Fruit fly (Drosophila melanogaster) whole organism, embryonic: ENCODE data around the gene fok.

Source experiments
- Abd-B ChIP-seq: fragments of 200-800 bp; sonication (Bioruptor generic); optimal IDR thresholded peaks from 2 replicates; lab custom pipeline; 2018; ENCODE audit warnings: missing biosample characterization, mild to moderate bottlenecking, missing genetic modification characterization, moderate library complexity
- Atf3 ChIP-seq: fragments of 200-800 bp; sonication (Bioruptor generic); optimal IDR thresholded peaks from 3 replicates; lab custom pipeline; 2016; ENCODE audit warnings: missing biosample characterization, missing genetic modification characterization
- B-H1 ChIP-seq: fragments of 200-800 bp; sonication (Bioruptor generic); IDR thresholded peaks from 3 replicates; pipeline ENCODE4 v1.3.6; 2022; ENCODE audit warnings: missing biosample characterization, missing genetic modification characterization
- Blimp-1 ChIP-seq: fragments of 200-800 bp; sonication (Bioruptor generic); optimal IDR thresholded peaks from 3 replicates; lab custom pipeline; 2018; ENCODE audit warnings: missing biosample characterization, missing genetic modification characterization, mild to moderate bottlenecking, moderate library complexity, missing genetic modification reagents
- CG10274 ChIP-seq: fragments of 200-800 bp; sonication (Bioruptor generic); optimal IDR thresholded peaks from 3 replicates; lab custom pipeline; 2017; ENCODE audit warnings: missing biosample characterization, mild to moderate bottlenecking, missing genetic modification characterization
- CG10431 ChIP-seq: fragments of 200-800 bp; sonication (Bioruptor generic); optimal IDR thresholded peaks from 3 replicates; lab custom pipeline; 2018; ENCODE audit warnings: missing biosample characterization, mild to moderate bottlenecking, missing genetic modification characterization
- CG11560 ChIP-seq: fragments of 200-800 bp; sonication (Bioruptor generic); IDR thresholded peaks from 3 replicates; pipeline ENCODE4 v1.3.6; 2022; ENCODE audit warnings: missing biosample characterization, missing genetic modification characterization
- CG12659 ChIP-seq: fragments of 200-800 bp; sonication (Bioruptor generic); optimal IDR thresholded peaks from 3 replicates; lab custom pipeline; 2017; ENCODE audit warnings: mild to moderate bottlenecking, missing biosample characterization, missing genetic modification reagents, missing genetic modification characterization
- CG1529 ChIP-seq: fragments of 200-800 bp; sonication (Bioruptor generic); optimal IDR thresholded peaks from 3 replicates; lab custom pipeline; 2018; ENCODE audit warnings: missing biosample characterization, missing genetic modification characterization
- CG15696 ChIP-seq: fragments of 200-800 bp; sonication (Bioruptor generic); optimal IDR thresholded peaks from 2 replicates; lab custom pipeline; 2019; ENCODE audit warnings: missing biosample characterization, mild to moderate bottlenecking, missing genetic modification characterization, moderate library complexity
- CG18262 ChIP-seq: fragments of 200-800 bp; optimal IDR thresholded peaks from 3 replicates; lab custom pipeline; 2019; ENCODE audit warnings: missing biosample characterization, mild to moderate bottlenecking, missing genetic modification characterization, moderate library complexity
- CG18764 ChIP-seq: fragments of 200-800 bp; sonication (Bioruptor generic); optimal IDR thresholded peaks from 3 replicates; lab custom pipeline; 2016; ENCODE audit warnings: missing biosample characterization, missing genetic modification characterization
- CG2129 ChIP-seq: fragments of 200-800 bp; sonication (Bioruptor generic); IDR thresholded peaks from 2 replicates; pipeline ENCODE4 v1.3.6; 2022; ENCODE audit warnings: missing biosample characterization, missing genetic modification characterization; ENCODE audit not compliant: partially characterized antibody
- CG32772 ChIP-seq: fragments of 200-800 bp; sonication (Bioruptor generic); IDR thresholded peaks from 2 replicates; pipeline ENCODE4 v1.3.6; 2022; ENCODE audit warnings: missing biosample characterization, missing genetic modification characterization
- CG34224 ChIP-seq: fragments of 200-800 bp; sonication (Bioruptor generic); IDR thresholded peaks from 3 replicates; pipeline ENCODE4 v1.3.6; 2022; ENCODE audit warnings: missing biosample characterization, missing genetic modification characterization; ENCODE audit not compliant: partially characterized antibody
- CG3838 ChIP-seq: fragments of 200-800 bp; sonication (Bioruptor generic); optimal IDR thresholded peaks from 3 replicates; lab custom pipeline; 2016; ENCODE audit warnings: missing biosample characterization, missing genetic modification characterization
- CG3995 ChIP-seq: fragments of 200-800 bp; sonication (Bioruptor generic); optimal IDR thresholded peaks from 3 replicates; lab custom pipeline; 2016; ENCODE audit warnings: missing biosample characterization, missing genetic modification characterization
- CG4360 ChIP-seq: fragments of 200-800 bp; sonication (Bioruptor generic); IDR thresholded peaks from 2 replicates; pipeline ENCODE4 v1.3.6; 2022; ENCODE audit warnings: missing biosample characterization, missing genetic modification characterization
- CG5953 ChIP-seq: fragments of 200-800 bp; sonication (Bioruptor generic); IDR thresholded peaks from 2 replicates; pipeline ENCODE4 v1.3.6; 2022; ENCODE audit warnings: missing biosample characterization, missing genetic modification characterization
- CG6175 ChIP-seq: fragments of 200-800 bp; sonication (Bioruptor generic); IDR thresholded peaks from 3 replicates; pipeline ENCODE4 v1.3.6; 2022; ENCODE audit warnings: missing biosample characterization, missing genetic modification characterization
- CG6254 ChIP-seq: fragments of 200-800 bp; sonication (Bioruptor generic); optimal IDR thresholded peaks from 3 replicates; lab custom pipeline; 2017; ENCODE audit warnings: mild to moderate bottlenecking, missing biosample characterization, missing genetic modification reagents, missing genetic modification characterization
- CG6791 ChIP-seq: fragments of 200-800 bp; sonication (Bioruptor generic); IDR thresholded peaks from 3 replicates; pipeline ENCODE4 v1.3.6; 2022; ENCODE audit warnings: missing biosample characterization, missing genetic modification characterization; ENCODE audit not compliant: partially characterized antibody
- CG7372 ChIP-seq: fragments of 200-800 bp; sonication (Bioruptor generic); IDR thresholded peaks from 2 replicates; pipeline ENCODE4 v1.3.6; 2022; ENCODE audit warnings: missing biosample characterization, missing genetic modification characterization
- CG8089 ChIP-seq: fragments of 200-800 bp; sonication (Bioruptor generic); optimal IDR thresholded peaks from 3 replicates; lab custom pipeline; 2016; ENCODE audit warnings: missing biosample characterization, missing genetic modification characterization
- CG8478 ChIP-seq: fragments of >200 bp; optimal IDR thresholded peaks from 2 replicates; lab custom pipeline; 2018
- CG9932 ChIP-seq: fragments of 200-800 bp; sonication (Bioruptor generic); IDR thresholded peaks from 2 replicates; pipeline ENCODE4 v1.3.6; 2022; ENCODE audit warnings: missing biosample characterization, missing genetic modification characterization
- CoRest ChIP-seq: fragments of 200-800 bp; sonication (Bioruptor generic); optimal IDR thresholded peaks from 3 replicates; lab custom pipeline; 2018; ENCODE audit warnings: missing biosample characterization, mild to moderate bottlenecking, missing genetic modification characterization, moderate library complexity
- D19A ChIP-seq: fragments of 200-800 bp; optimal IDR thresholded peaks from 3 replicates; lab custom pipeline; 2019; ENCODE audit warnings: missing biosample characterization, mild to moderate bottlenecking, missing genetic modification characterization, moderate library complexity
- Dip3 ChIP-seq: fragments of 200-800 bp; sonication (Bioruptor generic); optimal IDR thresholded peaks from 3 replicates; lab custom pipeline; 2016; ENCODE audit warnings: missing biosample characterization, missing genetic modification characterization
- Ets97D ChIP-seq: fragments of 200-800 bp; sonication (Bioruptor generic); optimal IDR thresholded peaks from 3 replicates; lab custom pipeline; 2016; ENCODE audit warnings: missing biosample characterization, missing genetic modification characterization
- Fer3 ChIP-seq: fragments of 200-800 bp; sonication (Bioruptor generic); optimal IDR thresholded peaks from 2 replicates; lab custom pipeline; 2018; ENCODE audit warnings: missing biosample characterization, mild to moderate bottlenecking, missing genetic modification characterization, moderate library complexity
- HHEX ChIP-seq: fragments of 200-800 bp; sonication (Bioruptor generic); optimal IDR thresholded peaks from 3 replicates; lab custom pipeline; 2017; ENCODE audit warnings: missing biosample characterization, mild to moderate bottlenecking, missing genetic modification characterization, missing genetic modification reagents
- HmgD ChIP-seq: fragments of 200-800 bp; sonication (Bioruptor generic); optimal IDR thresholded peaks from 3 replicates; lab custom pipeline; 2016; ENCODE audit warnings: missing biosample characterization, missing genetic modification characterization
- Hmr ChIP-seq: fragments of 200-800 bp; sonication (Bioruptor generic); optimal IDR thresholded peaks from 3 replicates; lab custom pipeline; 2017; ENCODE audit warnings: mild to moderate bottlenecking, missing biosample characterization, missing genetic modification reagents, missing genetic modification characterization
- Hr78 ChIP-seq, 2 experiments: fragments of 200-800 bp in 1 of 2; fragments of >200 bp in 1 of 2; sonication (Bioruptor generic) in 1 of 2; optimal IDR thresholded peaks; 2 replicates each; lab custom pipeline; 2017 to 2019; ENCODE audit warnings: missing biosample characterization in 2 of 2, missing genetic modification characterization in 2 of 2, mild to moderate bottlenecking in 1 of 2, moderate library complexity in 1 of 2
- MESR4 ChIP-seq: fragments of 200-800 bp; sonication (Bioruptor generic); optimal IDR thresholded peaks from 2 replicates; lab custom pipeline; 2018; ENCODE audit warnings: missing biosample characterization, mild to moderate bottlenecking, missing genetic modification characterization, moderate library complexity
- Med ChIP-seq: fragments of 200-800 bp; sonication (Bioruptor generic); peaks from one replicate; lab custom pipeline; 2016; ENCODE audit warnings: missing biosample characterization, missing genetic modification characterization, mild to moderate bottlenecking, inconsistent platforms, moderate library complexity
- Meics ChIP-seq: fragments of 200-800 bp; sonication (Bioruptor generic); optimal IDR thresholded peaks from 2 replicates; lab custom pipeline; 2017; ENCODE audit warnings: missing biosample characterization, mild to moderate bottlenecking, missing genetic modification characterization
- cato ChIP-seq: fragments of 200-800 bp; sonication (Bioruptor generic); optimal IDR thresholded peaks from 2 replicates; lab custom pipeline; 2016; ENCODE audit warnings: missing biosample characterization, missing genetic modification characterization, borderline replicate concordance
- ci ChIP-seq: fragments of 200-800 bp; sonication (Bioruptor generic); IDR thresholded peaks from 3 replicates; pipeline ENCODE4 v1.3.6; 2022; ENCODE audit warnings: missing biosample characterization, missing genetic modification characterization
- dan ChIP-seq: fragments of 200-800 bp; sonication (Bioruptor generic); IDR thresholded peaks from 2 replicates; pipeline ENCODE4 v1.3.6; 2022; ENCODE audit warnings: missing biosample characterization, missing genetic modification characterization
- insv ChIP-seq, 2 experiments: fragments of 200-800 bp; sonication (Bioruptor generic); optimal IDR thresholded peaks; 3 replicates each; lab custom pipeline; 2016 to 2018; ENCODE audit warnings: missing biosample characterization in 2 of 2, missing genetic modification characterization in 2 of 2
- pnt ChIP-seq: fragments of 200-800 bp; sonication (Bioruptor generic); optimal IDR thresholded peaks from 3 replicates; lab custom pipeline; 2016; ENCODE audit warnings: missing biosample characterization, missing genetic modification characterization
- pros ChIP-seq: fragments of 200-800 bp; sonication (Bioruptor generic); optimal IDR thresholded peaks from 3 replicates; lab custom pipeline; 2019; ENCODE audit warnings: missing biosample characterization, mild to moderate bottlenecking, missing genetic modification characterization, moderate library complexity
- pum ChIP-seq: fragments of 200-800 bp; sonication (Bioruptor generic); optimal IDR thresholded peaks from 2 replicates; lab custom pipeline; 2016; ENCODE audit warnings: missing biosample characterization, missing genetic modification characterization
- ranshi ChIP-seq: fragments of 200-800 bp; sonication (Bioruptor generic); IDR thresholded peaks from 2 replicates; pipeline ENCODE4 v1.3.6; 2022; ENCODE audit warnings: missing biosample characterization, missing genetic modification characterization
- ro ChIP-seq: fragments of 200-800 bp; sonication (Bioruptor generic); IDR thresholded peaks from 2 replicates; pipeline ENCODE4 v1.3.6; 2022; ENCODE audit warnings: missing biosample characterization, missing genetic modification characterization
- schlank ChIP-seq: fragments of 200-800 bp; sonication (Bioruptor generic); optimal IDR thresholded peaks from 2 replicates; lab custom pipeline; 2018; ENCODE audit warnings: missing biosample characterization, mild to moderate bottlenecking, missing genetic modification characterization
- trh ChIP-seq: fragments of 200-800 bp; sonication (Bioruptor generic); optimal IDR thresholded peaks from 2 replicates; lab custom pipeline; 2016; ENCODE audit warnings: missing biosample characterization, missing genetic modification characterization
- wdn ChIP-seq: fragments of 200-800 bp; sonication (Bioruptor generic); IDR thresholded peaks from 2 replicates; pipeline ENCODE4 v1.3.6; 2022; ENCODE audit warnings: missing biosample characterization, missing genetic modification characterization
- zfh1 ChIP-seq: fragments of 200-800 bp; sonication (Bioruptor generic); IDR thresholded peaks from 3 replicates; pipeline ENCODE4 v1.3.6; 2022; ENCODE audit warnings: missing biosample characterization, missing genetic modification characterization

fok gene

DNA sequence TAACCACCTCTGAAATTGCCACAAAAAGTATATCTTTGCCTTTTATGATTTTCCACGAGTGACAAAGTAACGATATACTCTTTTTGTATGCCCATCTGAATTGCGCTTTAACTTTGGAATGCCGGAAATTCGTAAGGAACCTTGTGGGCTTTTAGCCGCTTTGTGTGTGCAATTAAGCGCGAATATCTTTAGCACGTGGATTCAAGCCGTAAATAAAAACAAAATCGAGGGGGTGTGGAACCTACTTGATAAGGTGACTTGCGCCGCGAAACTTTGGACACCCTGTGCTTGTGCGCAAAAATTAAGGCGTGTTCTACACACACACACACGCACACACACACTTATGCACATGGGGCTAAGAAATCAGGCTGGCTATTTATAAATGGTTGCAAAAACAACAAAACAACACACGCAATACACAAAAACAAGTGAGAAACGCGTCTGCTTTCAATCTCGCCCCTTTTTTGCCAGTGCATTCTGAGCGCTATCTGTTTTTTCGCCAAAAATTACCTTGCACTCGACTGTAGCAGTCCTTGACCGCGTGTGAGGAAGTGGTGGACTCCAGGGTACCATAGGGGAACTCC, 710 bp downstream of the fok start (continued):
- no peak for TF ChIP-seq insv (GFP tag; optimal IDR thresholded peaks at IDR 0.05; lab: Kevin White, UChicago)
- TF ChIP-seq dan (GFP tag; lab: Robert Waterston, UW), result no peak
- no peak for TF ChIP-seq Fer3 (tag; lab: Kevin White, UChicago)
- no peak for TF ChIP-seq Hr78 (GFP tag; optimal IDR thresholded peaks at IDR 0.05; lab: Kevin White, UChicago)
- TF ChIP-seq CG18764 (GFP tag; lab: Kevin White, UChicago), result no peak
- TF ChIP-seq pnt (GFP tag; lab: Kevin White, UChicago), result no peak
- TF ChIP-seq CG6254, result peak; percentile 59
- TF ChIP-seq CG6791 (GFP tag; lab: Robert Waterston, UW), result no peak
- peak; percentile 50 for TF ChIP-seq Med
- TF ChIP-seq ci, result no peak
- TF ChIP-seq Meics (GFP tag; lab: Kevin White, UChicago), result peak; percentile 66
- TF ChIP-seq CG6175 (GFP tag; lab: Robert Waterston, UW), result no peak
- TF ChIP-seq Ets97D, result no peak
- TF ChIP-seq Dip3 (GFP tag; lab: Kevin White, UChicago), result no peak
- no peak; the same call in 2 of the 3 replicates for TF ChIP-seq zfh1 (GFP tag; lab: Robert Waterston, UW)
- TF ChIP-seq CG32772 (GFP tag; lab: Robert Waterston, UW), result no peak
- no peak for TF ChIP-seq HmgD (GFP tag; lab: Kevin White, UChicago)
- no peak for TF ChIP-seq CG9932
- TF ChIP-seq Blimp-1 (GFP tag; lab: Kevin White, UChicago), result no peak
- no peak for TF ChIP-seq CG7372 (GFP tag; lab: Robert Waterston, UW)
- no peak for TF ChIP-seq schlank
- no peak for TF ChIP-seq trh (GFP tag; lab: Kevin White, UChicago)
- TF ChIP-seq Atf3 (GFP tag; lab: Kevin White, UChicago), result no peak
- no peak for TF ChIP-seq D19A (tag; lab: Kevin White, UChicago)
- no peak for TF ChIP-seq HHEX (GFP tag; lab: Kevin White, UChicago)
- TF ChIP-seq CG3838 (GFP tag; lab: Kevin White, UChicago), result no peak
- no peak for TF ChIP-seq CG10431 (GFP tag; lab: Kevin White, UChicago)
- TF ChIP-seq CG5953 (GFP tag; lab: Robert Waterston, UW), result no peak
- no peak for TF ChIP-seq cato (GFP tag; lab: Kevin White, UChicago)
- TF ChIP-seq CG8089 (GFP tag; lab: Kevin White, UChicago), result no peak
- TF ChIP-seq wdn, result no peak
- TF ChIP-seq CG18262, result no peak
- TF ChIP-seq ranshi (GFP tag; lab: Robert Waterston, UW), result no peak
- no peak for TF ChIP-seq CoRest (tag; lab: Kevin White, UChicago)
- no peak for TF ChIP-seq Hmr
- no peak for TF ChIP-seq CG11560 (tag; lab: Robert Waterston, UW)
- TF ChIP-seq pros (GFP tag; lab: Kevin White, UChicago), result no peak
- no peak for TF ChIP-seq pum (GFP tag; lab: Kevin White, UChicago)
- no peak for TF ChIP-seq CG34224
- no peak for TF ChIP-seq B-H1 (GFP tag; lab: Robert Waterston, UW)
- no peak for TF ChIP-seq CG8478 (lab: Kevin White, UChicago)
- TF ChIP-seq MESR4 (GFP tag; lab: Kevin White, UChicago), result no peak
- TF ChIP-seq CG2129, result no peak
- no peak for TF ChIP-seq ro (GFP tag; lab: Robert Waterston, UW)
- no peak for TF ChIP-seq CG10274 (GFP tag; lab: Kevin White, UChicago)
- no peak for TF ChIP-seq CG15696 (tag; lab: Kevin White, UChicago)
- TF ChIP-seq CG4360 (GFP tag; lab: Robert Waterston, UW), result no peak
- no peak for TF ChIP-seq CG1529 (GFP tag; lab: Kevin White, UChicago)
- TF ChIP-seq CG3995 (GFP tag; lab: Kevin White, UChicago), result peak; percentile 49
- TF ChIP-seq Abd-B, result no peak
- no peak for TF ChIP-seq CG12659 (GFP tag; lab: Kevin White, UChicago)
